Worm (Caenorhabditis elegans): ENCODE results near the gene srab-2.
A peak's percentile ranks its signal among the peaks of the same experiment; 100 is the strongest.

The srab-2 gene

DNA sequence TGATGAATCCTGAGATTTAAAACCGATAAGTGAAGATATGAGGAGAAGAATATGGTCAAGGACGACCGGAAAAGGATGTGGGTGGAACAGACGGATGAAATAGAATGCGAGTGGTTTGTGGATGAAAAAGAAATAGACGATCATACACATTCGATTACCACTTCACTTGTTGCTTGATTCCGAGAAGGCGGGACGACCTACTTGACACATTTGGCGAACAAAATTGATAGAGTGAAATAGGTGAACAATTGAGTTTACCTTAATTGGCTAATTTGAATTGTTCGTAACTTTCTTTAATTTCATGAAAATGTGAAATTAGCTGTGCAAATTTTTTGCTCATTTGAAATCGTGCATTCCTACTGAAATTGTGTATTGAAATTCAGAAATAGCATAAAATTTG is 32.8 kb downstream of the srab-2 start, which contains the start of gene Y58A7A.2:
Gene Y58A7A.2, minus strand, starts transcription at position 101 of the 400 bp plus-strand sequence.
- TF ChIP-seq blmp-1 (tag; optimal IDR thresholded peaks at IDR 0.05): peak; percentile 79
- TF ChIP-seq mep-1 (tag; optimal IDR thresholded peaks at IDR 0.05): no peak
- peak; percentile 4 for TF ChIP-seq nhr-85 (tag)
- TF ChIP-seq elt-2 (tag; optimal IDR thresholded peaks at IDR 0.05): no peak

DNA sequence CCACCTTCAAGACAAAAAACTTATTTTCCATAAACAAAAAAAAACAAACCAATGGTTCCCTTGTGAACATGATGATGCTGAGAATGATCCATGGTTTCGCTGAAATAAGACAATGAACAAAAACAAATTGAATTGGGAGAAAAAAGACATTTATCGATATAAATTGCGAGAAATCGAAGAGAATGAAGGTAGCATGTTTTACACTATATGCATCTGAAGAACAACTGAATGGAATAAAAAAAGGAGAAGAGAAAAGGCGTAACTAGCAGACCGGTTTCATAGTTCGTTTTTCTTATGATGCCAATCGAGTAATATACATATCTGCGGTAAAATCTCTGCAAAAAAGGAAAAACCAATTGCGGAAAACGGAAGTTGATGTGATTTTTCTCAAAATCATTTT is 35.4 kb downstream of the srab-2 start, which contains the start of gene Y58A7A.1:
Gene Y58A7A.1, minus strand, starts transcription at position 101 of the 400 bp plus-strand sequence.
- no peak for TF ChIP-seq blmp-1 (tag; optimal IDR thresholded peaks at IDR 0.05)
- no peak for TF ChIP-seq hlh-4 (tag; optimal IDR thresholded peaks at IDR 0.05)
- TF ChIP-seq lin-14 (GFP tag; optimal IDR thresholded peaks at IDR 0.05): no peak
- no peak for TF ChIP-seq nhr-77 (tag; optimal IDR thresholded peaks at IDR 0.05)
- no peak for TF ChIP-seq snu-23 (GFP tag; optimal IDR thresholded peaks at IDR 0.05)
- no peak for TF ChIP-seq nhr-20 (tag; optimal IDR thresholded peaks at IDR 0.05)
- TF ChIP-seq rnt-1 (tag; optimal IDR thresholded peaks at IDR 0.05): no peak
- TF ChIP-seq ceh-82 (tag; optimal IDR thresholded peaks at IDR 0.05): no peak
- no peak for TF ChIP-seq lsy-2 (tag; optimal IDR thresholded peaks at IDR 0.05)
- TF ChIP-seq irx-1 (tag; optimal IDR thresholded peaks at IDR 0.05): no peak
- no peak for TF ChIP-seq pax-3 (tag; optimal IDR thresholded peaks at IDR 0.05)
- no peak for TF ChIP-seq nhr-71 (tag; optimal IDR thresholded peaks at IDR 0.05)
- TF ChIP-seq unc-62 (GFP tag; optimal IDR thresholded peaks at IDR 0.05): no peak
- TF ChIP-seq dsc-1 (tag; optimal IDR thresholded peaks at IDR 0.05): no peak
- TF ChIP-seq C04F5.9 (tag; optimal IDR thresholded peaks at IDR 0.05): no peak
- TF ChIP-seq efl-3 (GFP tag; optimal IDR thresholded peaks at IDR 0.05): no peak
- TF ChIP-seq grh-1 (GFP tag; IDR thresholded peaks at IDR 0.05): no peak

DNA sequence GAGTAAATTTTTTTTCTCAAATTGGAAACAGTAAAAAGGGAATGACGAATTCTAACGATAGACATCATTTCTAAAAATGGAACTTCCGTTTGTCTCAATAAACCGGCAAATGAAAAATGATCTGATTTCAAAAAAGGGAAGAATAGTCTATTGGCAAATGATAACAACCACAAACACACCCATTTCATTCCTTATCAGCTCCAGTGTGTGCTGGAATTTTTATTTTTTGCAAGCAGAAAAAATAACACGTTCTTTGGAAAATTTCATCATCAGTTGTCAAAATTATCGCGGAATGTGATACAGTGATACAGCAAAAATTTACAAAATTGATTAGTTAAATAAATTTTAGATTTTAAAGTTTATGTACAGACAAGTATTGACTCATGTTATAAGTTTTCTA is 37.4 kb downstream of the srab-2 start:
- peak; percentile 51 for TF ChIP-seq pqm-1 (tag; optimal IDR thresholded peaks at IDR 0.05)
- TF ChIP-seq elt-2 (tag; optimal IDR thresholded peaks at IDR 0.05): peak; percentile 85
- no peak for TF ChIP-seq vab-15 (tag; optimal IDR thresholded peaks at IDR 0.05)

DNA sequence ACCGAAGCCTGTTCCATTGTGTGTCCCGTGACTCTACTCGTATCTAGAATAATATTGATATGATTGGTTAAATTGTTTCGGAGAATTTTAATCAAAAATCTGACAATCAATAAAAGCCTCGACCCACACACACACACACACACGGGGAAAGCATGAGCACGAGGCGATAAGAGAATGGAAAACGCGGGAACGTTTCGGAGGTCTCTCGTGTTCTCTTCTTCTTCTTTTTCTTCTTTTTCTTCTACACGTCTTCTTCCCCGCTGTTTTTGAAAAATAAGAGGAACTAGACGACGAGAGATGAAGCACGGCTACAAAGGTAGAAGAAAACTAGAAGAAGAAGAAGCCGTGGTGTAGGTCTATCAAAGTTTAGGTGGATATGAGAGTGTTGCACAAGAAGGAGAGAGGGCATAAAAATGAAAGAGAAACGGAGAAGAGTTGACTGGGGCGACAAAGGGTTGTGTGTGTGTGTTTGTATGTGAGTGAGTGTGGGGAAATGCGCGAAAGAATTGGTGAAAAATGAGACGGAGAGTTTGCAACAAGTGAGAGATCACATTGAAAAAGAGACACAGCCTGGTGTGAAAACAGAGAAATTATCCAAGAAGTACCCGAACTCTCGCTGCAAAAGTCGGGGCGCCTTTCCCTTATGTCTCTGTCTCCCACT is 39.9 kb downstream of the srab-2 start, which contains the start of gene mlk-1:
Gene mlk-1, minus strand, starts transcription at position 51 of the 661 bp plus-strand sequence.
- TF ChIP-seq tbx-2 (tag; optimal IDR thresholded peaks at IDR 0.05) (peak; percentile 58), ztf-11 (tag; optimal IDR thresholded peaks at IDR 0.05) (no peak), lin-35 (GFP tag; optimal IDR thresholded peaks at IDR 0.05) (peak; percentile 21 to 26), unc-30 (tag; optimal IDR thresholded peaks at IDR 0.05) (no peak), ama-1 (optimal IDR thresholded peaks at IDR 0.05) (peak; percentile 16), snpc-4 (tag; optimal IDR thresholded peaks at IDR 0.05) (peak; percentile 38), hpl-2 (GFP tag; optimal IDR thresholded peaks at IDR 0.05) (no peak), zag-1 (tag; optimal IDR thresholded peaks at IDR 0.05) (no peak), jun-1 (tag; optimal IDR thresholded peaks at IDR 0.05) (peak; percentile 36), lin-14 (GFP tag; optimal IDR thresholded peaks at IDR 0.05) (peak; percentile 96), rnt-1 (tag; optimal IDR thresholded peaks at IDR 0.05) (peak; percentile 6), snu-23 (GFP tag; optimal IDR thresholded peaks at IDR 0.05) (peak; percentile 73), lsy-2 (tag; optimal IDR thresholded peaks at IDR 0.05) (peak; percentile 39 to 75), blmp-1 (tag; optimal IDR thresholded peaks at IDR 0.05) (peak; percentile 80), ceh-90 (tag; optimal IDR thresholded peaks at IDR 0.05) (no peak), unc-130 (tag; optimal IDR thresholded peaks at IDR 0.05) (peak; percentile 18), mef-2 (tag; optimal IDR thresholded peaks at IDR 0.05) (peak; percentile 24), lin-39 (tag; optimal IDR thresholded peaks at IDR 0.05) (no peak), nhr-84 (tag; optimal IDR thresholded peaks at IDR 0.05) (no peak), isw-1 (GFP tag; IDR thresholded peaks at IDR 0.05) (peak; percentile 36), nhr-85 (tag) (peak; percentile 51), dpl-1 (GFP tag; optimal IDR thresholded peaks at IDR 0.05) (peak in 2 of 3 experiments; percentile 6 to 36), ceh-8 (GFP tag; optimal IDR thresholded peaks at IDR 0.05) (peak; percentile 24), efl-3 (GFP tag; optimal IDR thresholded peaks at IDR 0.05) (no peak), ceh-82 (tag; optimal IDR thresholded peaks at IDR 0.05) (peak in 2 of 3 experiments; percentile 27 to 60), nhr-77 (tag; optimal IDR thresholded peaks at IDR 0.05) (peak; percentile 53), nhr-90 (tag; optimal IDR thresholded peaks at IDR 0.05; ENCODE audit: poor library complexity) (no peak), pqm-1 (tag; optimal IDR thresholded peaks at IDR 0.05) (no peak), efl-1 (optimal IDR thresholded peaks at IDR 0.05) (peak; percentile 56 to 68), efl-1 (GFP tag; optimal IDR thresholded peaks at IDR 0.05 in 1 of 2) (peak; percentile 37 to 90), ets-5 (GFP tag; IDR thresholded peaks at IDR 0.05) (no peak), nhr-47 (tag; optimal IDR thresholded peaks at IDR 0.05) (peak; percentile 62), C04F5.9 (tag; optimal IDR thresholded peaks at IDR 0.05) (no peak), nhr-28 (tag; optimal IDR thresholded peaks at IDR 0.05) (no peak)
